Fruit fly (Drosophila melanogaster) whole organism, embryonic: ENCODE results near the gene CG44158.
A peak's percentile ranks its signal among the peaks of the same experiment; 100 is the strongest.

Experiments used
- CG10147 ChIP-seq: fragments of 200-800 bp; sonication (Bioruptor generic); optimal IDR thresholded peaks from 2 replicates; lab custom pipeline; 2019; ENCODE audit warnings: missing biosample characterization, mild to moderate bottlenecking, missing genetic modification characterization, moderate library complexity
- CG10209 ChIP-seq: fragments of 200-800 bp; sonication (Bioruptor generic); optimal IDR thresholded peaks from 3 replicates; lab custom pipeline; 2017; ENCODE audit warnings: missing biosample characterization, mild to moderate bottlenecking, missing genetic modification characterization, missing genetic modification reagents
- CG10267 ChIP-seq: fragments of 200-800 bp; sonication (Bioruptor generic); optimal IDR thresholded peaks from 2 replicates; lab custom pipeline; 2018; ENCODE audit warnings: missing biosample characterization, mild to moderate bottlenecking, missing genetic modification characterization, moderate library complexity
- CG10431 ChIP-seq: fragments of 200-800 bp; sonication (Bioruptor generic); optimal IDR thresholded peaks from 3 replicates; lab custom pipeline; 2018; ENCODE audit warnings: missing biosample characterization, mild to moderate bottlenecking, missing genetic modification characterization
- CG10565 ChIP-seq: fragments of 200-800 bp; sonication (Bioruptor generic); optimal IDR thresholded peaks from 3 replicates; lab custom pipeline; 2016; ENCODE audit warnings: missing biosample characterization, mild to moderate bottlenecking, missing genetic modification characterization
- CG12155 ChIP-seq: fragments of 200-800 bp; sonication (Bioruptor generic); optimal IDR thresholded peaks from 3 replicates; lab custom pipeline; 2016; ENCODE audit warnings: missing biosample characterization, missing genetic modification characterization
- CG12299 ChIP-seq: fragments of 200-800 bp; sonication (Bioruptor generic); optimal IDR thresholded peaks from 2 replicates; lab custom pipeline; 2018; ENCODE audit warnings: missing biosample characterization, mild to moderate bottlenecking, missing genetic modification characterization
- CG13123 ChIP-seq: fragments of 200-800 bp; sonication (Bioruptor generic); optimal IDR thresholded peaks from 2 replicates; lab custom pipeline; 2016; ENCODE audit warnings: missing biosample characterization, missing genetic modification characterization
- CG14014 ChIP-seq: fragments of 200-800 bp; sonication (Bioruptor generic); IDR thresholded peaks from 2 replicates; pipeline ENCODE4 v1.3.6; 2022; ENCODE audit warnings: missing biosample characterization, missing genetic modification characterization
- CG16813 ChIP-seq: fragments of 200-800 bp; sonication (Bioruptor generic); IDR thresholded peaks from 3 replicates; pipeline ENCODE4 v1.3.6; 2022; ENCODE audit warnings: missing biosample characterization, missing genetic modification characterization; ENCODE audit not compliant: partially characterized antibody
- CG16863 ChIP-seq: fragments of 200-800 bp; sonication (Bioruptor generic); optimal IDR thresholded peaks from 3 replicates; lab custom pipeline; 2016; ENCODE audit warnings: missing biosample characterization, missing genetic modification characterization
- CG17328 ChIP-seq: fragments of 200-800 bp; sonication (Bioruptor generic); IDR thresholded peaks from 2 replicates; pipeline ENCODE4 v1.3.6; 2022; ENCODE audit warnings: missing biosample characterization, missing genetic modification characterization
- CG17359 ChIP-seq: fragments of 200-800 bp; sonication (Bioruptor generic); optimal IDR thresholded peaks from 3 replicates; lab custom pipeline; 2018; ENCODE audit warnings: missing biosample characterization, mild to moderate bottlenecking, missing genetic modification characterization, moderate library complexity
- CG17612 ChIP-seq: fragments of 200-800 bp; sonication (Bioruptor generic); IDR thresholded peaks from 2 replicates; pipeline ENCODE4 v1.3.6; 2022; ENCODE audit warnings: missing biosample characterization, missing genetic modification characterization
- CG34422 ChIP-seq: fragments of 200-800 bp; sonication (Bioruptor generic); IDR thresholded peaks from 3 replicates; pipeline ENCODE4 v1.3.6; 2022; ENCODE audit warnings: missing biosample characterization, missing genetic modification characterization
- CG3726 ChIP-seq: fragments of 200-800 bp; sonication (Bioruptor generic); IDR thresholded peaks from 3 replicates; pipeline ENCODE4, ENCODE4 v1.3.6; 2022; ENCODE audit warnings: missing biosample characterization, missing genetic modification characterization
- CG4617 ChIP-seq: fragments of 200-800 bp; sonication (Bioruptor generic); optimal IDR thresholded peaks from 3 replicates; lab custom pipeline; 2016; ENCODE audit warnings: missing biosample characterization, missing genetic modification characterization, borderline replicate concordance
- CG4820 ChIP-seq: fragments of 200-800 bp; sonication (Bioruptor generic); optimal IDR thresholded peaks from 3 replicates; lab custom pipeline; 2016; ENCODE audit warnings: missing biosample characterization, missing genetic modification characterization
- CG7556 ChIP-seq: fragments of 200-800 bp; sonication (Bioruptor generic); optimal IDR thresholded peaks from 2 replicates; lab custom pipeline; 2017; ENCODE audit warnings: missing biosample characterization, mild to moderate bottlenecking, missing genetic modification characterization
- CG7839 ChIP-seq: fragments of 200-800 bp; sonication (Bioruptor generic); optimal IDR thresholded peaks from 3 replicates; lab custom pipeline; 2018; ENCODE audit warnings: missing biosample characterization, mild to moderate bottlenecking, missing genetic modification characterization, moderate library complexity
- CG9727 ChIP-seq: fragments of 200-800 bp; sonication (Bioruptor generic); optimal IDR thresholded peaks from 3 replicates; lab custom pipeline; 2017; ENCODE audit warnings: missing biosample characterization, mild to moderate bottlenecking, missing genetic modification characterization
- CkIIα-i1 ChIP-seq: fragments of 200-800 bp; sonication (Bioruptor generic); IDR thresholded peaks from 2 replicates; pipeline ENCODE4 v1.3.6; 2022; ENCODE audit warnings: missing biosample characterization, missing genetic modification characterization
- Dref ChIP-seq: fragments of 200-800 bp; sonication (Bioruptor generic); IDR thresholded peaks from 2 replicates; pipeline ENCODE4 v1.3.6; 2022; ENCODE audit warnings: missing biosample characterization, missing genetic modification characterization
- Fer3 ChIP-seq: fragments of 200-800 bp; sonication (Bioruptor generic); optimal IDR thresholded peaks from 2 replicates; lab custom pipeline; 2018; ENCODE audit warnings: missing biosample characterization, mild to moderate bottlenecking, missing genetic modification characterization, moderate library complexity
- Hey ChIP-seq: fragments of 200-800 bp; sonication (Bioruptor generic); optimal IDR thresholded peaks from 3 replicates; lab custom pipeline; 2018; ENCODE audit warnings: missing biosample characterization, mild to moderate bottlenecking, missing genetic modification characterization
- Mes4 ChIP-seq: fragments of 200-800 bp; sonication (Bioruptor generic); optimal IDR thresholded peaks from 2 replicates; lab custom pipeline; 2016; ENCODE audit warnings: missing biosample characterization, missing genetic modification characterization
- NK7.1 ChIP-seq: fragments of 200-800 bp; sonication (Bioruptor generic); optimal IDR thresholded peaks from 3 replicates; lab custom pipeline; 2016; ENCODE audit warnings: missing biosample characterization, missing genetic modification characterization
- Sox102F ChIP-seq: fragments of 200-800 bp; sonication (Bioruptor generic); optimal IDR thresholded peaks from 2 replicates; lab custom pipeline; 2018; ENCODE audit warnings: missing biosample characterization, mild to moderate bottlenecking, missing genetic modification characterization, moderate library complexity
- ara ChIP-seq: fragments of 200-800 bp; sonication (Bioruptor generic); IDR thresholded peaks from 2 replicates; pipeline ENCODE4 v1.3.6; 2022; ENCODE audit warnings: missing biosample characterization, missing genetic modification characterization
- az2 ChIP-seq: fragments of 200-800 bp; sonication (Bioruptor generic); optimal IDR thresholded peaks from 3 replicates; lab custom pipeline; 2016; ENCODE audit warnings: missing biosample characterization, missing genetic modification characterization
- crc ChIP-seq: fragments of 200-800 bp; sonication (Bioruptor generic); optimal IDR thresholded peaks from 2 replicates; lab custom pipeline; 2016; ENCODE audit warnings: missing biosample characterization, missing genetic modification characterization
- en ChIP-seq: fragments of 200-800 bp; sonication (Bioruptor generic); optimal IDR thresholded peaks from 2 replicates; lab custom pipeline; 2016; ENCODE audit warnings: missing biosample characterization, missing genetic modification characterization
- esg ChIP-seq: fragments of 200-800 bp; sonication (Bioruptor generic); conservative IDR thresholded peaks from 2 replicates; pipeline ENCODE4 v1.3.6; 2022; ENCODE audit warnings: missing biosample characterization, missing genetic modification characterization
- eve ChIP-seq, 2 experiments: fragments of >200 bp; optimal IDR thresholded peaks; 2 replicates each; lab custom pipeline; 2017; ENCODE audit warnings: missing biosample characterization in 2 of 2, missing genetic modification characterization in 2 of 2
- fd102C ChIP-seq: fragments of 200-800 bp; sonication (Bioruptor generic); optimal IDR thresholded peaks from 2 replicates; lab custom pipeline; 2018; ENCODE audit warnings: missing biosample characterization, mild to moderate bottlenecking, missing genetic modification characterization, moderate library complexity
- gcm ChIP-seq: fragments of 200-800 bp; sonication (Bioruptor generic); optimal IDR thresholded peaks from 2 replicates; lab custom pipeline; 2019; ENCODE audit warnings: missing biosample characterization, mild to moderate bottlenecking, missing genetic modification characterization, moderate library complexity
- gt ChIP-seq: fragments of 200-800 bp; sonication (Bioruptor generic); IDR thresholded peaks from 2 replicates; pipeline ENCODE4 v1.3.6; 2022; ENCODE audit warnings: missing biosample characterization, missing genetic modification characterization
- lmd ChIP-seq: fragments of 200-800 bp; sonication (Bioruptor generic); IDR thresholded peaks from 2 replicates; pipeline ENCODE4 v1.3.6; 2022; ENCODE audit warnings: missing biosample characterization, missing genetic modification characterization
- mam ChIP-seq: fragments of 200-800 bp; sonication (Bioruptor generic); optimal IDR thresholded peaks from 3 replicates; lab custom pipeline; 2016; ENCODE audit warnings: missing biosample characterization, missing genetic modification characterization
- mirr ChIP-seq: fragments of 200-800 bp; sonication (Bioruptor generic); optimal IDR thresholded peaks from 3 replicates; lab custom pipeline; 2018; ENCODE audit warnings: missing biosample characterization, mild to moderate bottlenecking, missing genetic modification characterization
- nmo ChIP-seq: fragments of 200-800 bp; sonication (Bioruptor generic); optimal IDR thresholded peaks from 2 replicates; lab custom pipeline; 2018; ENCODE audit warnings: missing biosample characterization, mild to moderate bottlenecking, missing genetic modification characterization, moderate library complexity
- org-1 ChIP-seq: fragments of 200-800 bp; sonication (Bioruptor generic); optimal IDR thresholded peaks from 2 replicates; lab custom pipeline; 2017; ENCODE audit warnings: missing biosample characterization, missing genetic modification characterization
- pum ChIP-seq: fragments of 200-800 bp; sonication (Bioruptor generic); optimal IDR thresholded peaks from 2 replicates; lab custom pipeline; 2016; ENCODE audit warnings: missing biosample characterization, missing genetic modification characterization
- pzg ChIP-seq: fragments of 200-800 bp; sonication (Bioruptor generic); optimal IDR thresholded peaks from 3 replicates; lab custom pipeline; 2018; ENCODE audit warnings: missing biosample characterization, mild to moderate bottlenecking, missing genetic modification characterization, moderate library complexity
- ranshi ChIP-seq: fragments of 200-800 bp; sonication (Bioruptor generic); IDR thresholded peaks from 2 replicates; pipeline ENCODE4 v1.3.6; 2022; ENCODE audit warnings: missing biosample characterization, missing genetic modification characterization
- rib ChIP-seq: fragments of 200-800 bp; sonication (Bioruptor generic); IDR thresholded peaks from 2 replicates; pipeline ENCODE4 v1.3.6; 2022; ENCODE audit warnings: missing biosample characterization, missing genetic modification characterization
- sima ChIP-seq: fragments of 200-800 bp; sonication (Bioruptor generic); optimal IDR thresholded peaks from 2 replicates; lab custom pipeline; 2016; ENCODE audit warnings: missing biosample characterization, missing genetic modification characterization
- ttk ChIP-seq: fragments of 200-800 bp; sonication (Bioruptor generic); IDR thresholded peaks from 2 replicates; pipeline ENCODE4 v2.1.2; 2022; ENCODE audit warnings: missing biosample characterization, missing genetic modification characterization
- twi ChIP-seq: fragments of 200-800 bp; optimal IDR thresholded peaks from 2 replicates; lab custom pipeline; 2019; ENCODE audit warnings: missing biosample characterization, mild to moderate bottlenecking, missing genetic modification characterization, moderate library complexity
- usp ChIP-seq: fragments of >200 bp; optimal IDR thresholded peaks from 2 replicates; lab custom pipeline; 2017; ENCODE audit warnings: missing biosample characterization, missing genetic modification characterization
- vfl ChIP-seq: fragments of 200-800 bp; sonication (Bioruptor generic); optimal IDR thresholded peaks from 2 replicates; lab custom pipeline; 2016; ENCODE audit warnings: missing biosample characterization, missing genetic modification characterization

CG44158 gene

DNA sequence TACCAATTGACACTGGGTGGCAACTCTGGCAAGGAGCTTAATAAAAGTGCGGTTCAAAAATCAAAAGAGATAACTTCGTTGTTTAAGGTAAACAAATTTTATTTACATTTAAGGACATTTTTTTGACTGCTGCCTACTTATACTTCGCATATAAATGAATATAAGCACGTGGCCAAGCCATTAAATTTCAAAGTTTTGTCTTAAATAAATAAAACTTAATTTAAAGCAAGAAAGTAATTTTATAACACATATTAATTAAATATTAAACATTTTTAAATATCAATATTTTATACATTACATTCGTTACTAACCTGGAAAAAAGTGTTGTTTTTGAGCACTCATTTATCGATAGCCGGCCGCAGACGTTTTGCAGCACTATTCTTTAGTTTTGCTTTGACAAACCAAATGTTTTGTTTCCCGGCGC, 19.9 kb upstream of the CG44158 start, which contains the start of the genes CG12321 and MED17 (continued):
- TF ChIP-seq Hey (tag; lab: Kevin White, UChicago) (no peak), CG10431 (peak; percentile 51), az2 (GFP tag; lab: Kevin White, UChicago) (peak; percentile 91), eve (GFP tag; optimal IDR thresholded peaks at IDR 0.05; lab: Kevin White, UChicago) (no peak), CG7839 (tag; lab: Kevin White, UChicago) (peak; percentile 86), fd102C (GFP tag; lab: Kevin White, UChicago) (no peak), Mes4 (GFP tag; lab: Kevin White, UChicago) (peak; percentile 33), ttk (peak; percentile 78), esg (GFP tag; lab: Robert Waterston, UW) (peak; percentile 87), twi (tag; lab: Kevin White, UChicago) (peak; percentile 79), pum (GFP tag; lab: Kevin White, UChicago) (peak; percentile 31), CG10267 (tag; lab: Kevin White, UChicago) (peak; percentile 99), CG4820 (peak; percentile 89), mam (peak; percentile 70), gt (GFP tag; lab: Robert Waterston, UW) (peak; percentile 70), nmo (GFP tag; lab: Kevin White, UChicago) (peak; percentile 94), CG16863 (GFP tag; lab: Kevin White, UChicago) (peak; percentile 66), ara (GFP tag; lab: Robert Waterston, UW) (peak; percentile 60), CG34422 (GFP tag; lab: Robert Waterston, UW) (peak; percentile 89), CG4617 (GFP tag; lab: Kevin White, UChicago) (peak; percentile 83), CG10147 (GFP tag; lab: Kevin White, UChicago) (peak; percentile 88), vfl (GFP tag; lab: Kevin White, UChicago) (peak; percentile 58), usp (GFP tag; lab: Kevin White, UChicago) (no peak), CG9727 (GFP tag; lab: Kevin White, UChicago) (peak; percentile 90), CG12155 (GFP tag; lab: Kevin White, UChicago) (peak; percentile 90), CG10565 (GFP tag; lab: Kevin White, UChicago) (peak; percentile 41), CG14014 (GFP tag; lab: Robert Waterston, UW) (peak; percentile 87), pzg (GFP tag; lab: Kevin White, UChicago) (peak; percentile 46), CG17328 (GFP tag; lab: Robert Waterston, UW) (peak; percentile 75), CG3726 (GFP tag; lab: Robert Waterston, UW) (peak; percentile 76; the same call in 2 of the 3 replicates), rib (peak; percentile 54), CG13123 (GFP tag; lab: Kevin White, UChicago) (peak; percentile 85), CG17359 (tag; lab: Kevin White, UChicago) (peak; percentile 84), en (GFP tag; lab: Kevin White, UChicago) (no peak), ranshi (GFP tag; lab: Robert Waterston, UW) (peak; percentile 88), gcm (GFP tag; lab: Kevin White, UChicago) (peak; percentile 61), CG16813 (GFP tag; lab: Robert Waterston, UW) (peak; percentile 42; the same call in 1 of the 3 replicates), CG7556 (peak; percentile 85), Sox102F (GFP tag; lab: Kevin White, UChicago) (peak; percentile 91), sima (GFP tag; lab: Kevin White, UChicago) (no peak), Fer3 (tag; lab: Kevin White, UChicago) (peak; percentile 85), org-1 (GFP tag; lab: Kevin White, UChicago) (peak; percentile 62), crc (GFP tag; lab: Kevin White, UChicago) (peak; percentile 25), CG17612 (GFP tag; lab: Robert Waterston, UW) (peak; percentile 70), CG10209 (GFP tag; lab: Kevin White, UChicago) (peak; percentile 92), mirr (peak; percentile 19), CG12299 (tag; lab: Kevin White, UChicago) (peak; percentile 68), lmd (GFP tag; lab: Robert Waterston, UW) (peak; percentile 88), NK7.1 (no peak), CkIIα-i1 (peak; percentile 16; the same call in 1 of the 2 replicates), Dref (peak; percentile 76)
